Fruit fly (Drosophila melanogaster) Kc167 (cell line): Measurements from ENCODE around the gene ninaB.

Experiments used
- Myc ChIP-seq: fragments of >200 bp; optimal IDR thresholded peaks from 2 replicates; lab custom pipeline; 2017; ENCODE audit warnings: missing external identifiers
- Sin3A ChIP-seq: fragments of >200 bp; optimal IDR thresholded peaks from 2 replicates; lab custom pipeline; 2018; ENCODE audit warnings: missing external identifiers
- h ChIP-seq: fragments of >200 bp; optimal IDR thresholded peaks from 3 replicates; lab custom pipeline; 2018; ENCODE audit warnings: missing external identifiers
- insv ChIP-seq: fragments of >200 bp; optimal IDR thresholded peaks from 3 replicates; lab custom pipeline; 2018; ENCODE audit warnings: missing external identifiers
- psq ChIP-seq: fragments of >200 bp; optimal IDR thresholded peaks from 2 replicates; lab custom pipeline; 2017; ENCODE audit warnings: missing external identifiers
- ttk ChIP-seq: sonication (Bioruptor generic); optimal IDR thresholded peaks from 2 replicates; lab custom pipeline; 2017; ENCODE audit warnings: missing external identifiers

The ninaB gene

DNA sequence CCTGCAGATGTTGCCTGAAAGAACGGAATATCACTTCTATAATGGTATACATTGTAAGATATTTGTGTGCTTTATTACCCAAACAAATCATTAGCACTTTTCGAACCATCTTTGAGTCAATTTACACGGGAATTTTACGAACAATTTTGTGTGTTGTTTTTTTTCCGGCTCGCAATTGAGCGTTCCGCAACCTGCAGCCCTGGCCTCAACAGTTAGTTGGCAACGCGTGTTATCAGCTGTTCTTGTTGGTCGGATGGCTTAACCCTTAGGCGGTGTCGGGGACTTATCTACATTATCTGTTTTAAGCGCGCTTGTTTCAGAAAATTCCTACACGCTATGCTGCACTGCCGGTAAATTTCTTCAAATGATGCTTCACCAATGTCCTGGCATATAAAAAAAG is 10.3 kb downstream of the ninaB start:
- TF ChIP-seq Sin3A (lab: Kevin White, UChicago) (no peak), insv (lab: Kevin White, UChicago) (no peak)

dm6 chr3R:13711735-13712134 is 11.4 kb downstream of the ninaB start, which contains the start of the genes primo-1 and primo-2:
primo-1 (minus strand) TSS chr3R:13711835.
primo-2 (minus strand) TSS chr3R:13711835.
- TF ChIP-seq psq (no peak), Myc (lab: Kevin White, UChicago) (no peak), ttk (lab: Kevin White, UChicago) (no peak), h (lab: Kevin White, UChicago) (no peak), insv (lab: Kevin White, UChicago) (no peak), Sin3A (lab: Kevin White, UChicago) (no peak)

dm6 chr3R:13713541-13713940 is 13.2 kb downstream of the ninaB start:
- TF ChIP-seq insv (lab: Kevin White, UChicago) = no peak
- TF ChIP-seq ttk (lab: Kevin White, UChicago) = no peak
- no peak for TF ChIP-seq Myc (lab: Kevin White, UChicago)
- TF ChIP-seq Sin3A (lab: Kevin White, UChicago) = no peak
- no peak for TF ChIP-seq h (lab: Kevin White, UChicago)
- TF ChIP-seq psq = no peak

- TF ChIP-seq h (lab: Kevin White, UChicago) (no peak), Sin3A (lab: Kevin White, UChicago) (no peak), insv (lab: Kevin White, UChicago) (no peak), ttk (lab: Kevin White, UChicago) (no peak), Myc (lab: Kevin White, UChicago) (no peak), psq (no peak)
Measured at dm6 chr3R:13713984-13714532, 13.7 kb downstream of the ninaB start.

dm6 chr3R:13715012-13715673 is 14.8 kb downstream of the ninaB start, which contains the start of gene kmr:
kmr (plus strand) TSS chr3R:13715207.
- TF ChIP-seq Myc (lab: Kevin White, UChicago) (no peak), ttk (lab: Kevin White, UChicago) (no peak), psq (no peak)

DNA sequence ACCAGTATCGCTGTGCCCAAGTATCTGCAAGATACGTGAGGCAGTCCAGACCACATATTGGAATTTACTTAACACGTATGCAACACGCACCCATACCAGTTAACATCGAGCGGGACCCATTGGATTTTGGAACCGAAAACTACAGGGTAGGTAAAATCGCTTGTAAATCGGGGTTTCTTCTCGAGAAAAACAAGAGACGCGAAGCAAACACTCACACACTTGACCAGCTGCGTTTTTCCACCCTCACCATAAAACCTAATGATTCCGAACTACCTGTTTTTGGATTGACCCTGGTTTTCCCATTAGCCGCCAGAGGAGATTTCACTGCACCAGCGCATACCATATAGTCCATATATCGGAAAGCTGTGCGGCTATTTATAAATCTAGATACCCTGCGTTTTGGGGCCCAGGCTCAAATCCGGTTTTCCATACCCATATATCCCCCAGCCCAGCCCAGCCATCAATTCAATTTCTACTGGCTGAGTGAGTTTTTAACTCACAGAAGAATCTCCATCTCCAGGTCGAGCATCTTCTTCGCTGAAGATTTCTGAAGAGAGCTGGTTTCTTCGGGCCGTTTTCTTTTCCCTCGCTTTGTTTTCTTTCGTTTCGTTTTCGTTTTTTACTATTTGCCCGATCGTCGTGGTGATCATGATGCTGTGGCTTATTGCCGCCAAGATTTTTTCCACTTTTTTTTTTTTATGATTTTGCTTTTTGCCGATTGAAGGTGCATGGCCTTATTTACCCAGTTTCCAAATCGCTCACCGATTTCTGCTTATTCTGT is 15.5 kb downstream of the ninaB start:
- TF ChIP-seq psq = no peak
- TF ChIP-seq insv (lab: Kevin White, UChicago) = no peak
- no peak for TF ChIP-seq Sin3A (lab: Kevin White, UChicago)
- TF ChIP-seq ttk (lab: Kevin White, UChicago) = no peak
- no peak for TF ChIP-seq Myc (lab: Kevin White, UChicago)
- no peak for TF ChIP-seq h (lab: Kevin White, UChicago)

- TF ChIP-seq Sin3A (lab: Kevin White, UChicago) = no peak
- no peak for TF ChIP-seq h (lab: Kevin White, UChicago)
- TF ChIP-seq psq = no peak
- no peak for TF ChIP-seq insv (lab: Kevin White, UChicago)
- TF ChIP-seq Myc (lab: Kevin White, UChicago) = no peak
- TF ChIP-seq ttk (lab: Kevin White, UChicago) = no peak
Measured at dm6 chr3R:13716827-13717226, 16.5 kb downstream of the ninaB start.

- TF ChIP-seq insv (lab: Kevin White, UChicago) = no peak
- TF ChIP-seq h (lab: Kevin White, UChicago) = no peak
- no peak for TF ChIP-seq ttk (lab: Kevin White, UChicago)
- no peak for TF ChIP-seq Myc (lab: Kevin White, UChicago)
- TF ChIP-seq Sin3A (lab: Kevin White, UChicago) = no peak
- no peak for TF ChIP-seq psq
Measured at dm6 chr3R:13718076-13718475, 17.7 kb downstream of the ninaB start, which contains the start of gene Ubc87F. Ubc87F (minus strand) TSS chr3R:13718176.

DNA sequence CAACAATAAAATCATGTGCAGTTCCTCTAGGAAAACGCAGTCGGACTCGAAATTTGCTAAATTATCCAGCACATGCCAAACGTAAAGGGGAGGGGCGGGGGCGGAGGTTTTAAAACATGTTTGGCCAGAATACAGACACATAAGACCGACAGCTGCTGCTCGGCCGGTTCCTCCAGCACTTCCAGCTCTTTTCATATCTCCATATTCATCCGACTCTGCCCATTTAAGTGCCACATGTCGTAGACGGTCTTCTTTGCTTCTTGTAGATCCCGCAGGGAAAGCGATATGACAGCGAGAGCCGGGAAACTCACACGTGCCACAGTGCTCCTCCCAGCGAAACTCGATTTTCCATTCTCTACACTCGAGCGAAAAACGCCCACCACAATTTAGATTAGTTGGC is 18.7 kb downstream of the ninaB start:
- no peak for TF ChIP-seq ttk (lab: Kevin White, UChicago)
- no peak for TF ChIP-seq Myc (lab: Kevin White, UChicago)

- TF ChIP-seq Myc (lab: Kevin White, UChicago) (no peak), ttk (lab: Kevin White, UChicago) (no peak), Sin3A (lab: Kevin White, UChicago) (no peak), psq (no peak), h (lab: Kevin White, UChicago) (no peak), insv (lab: Kevin White, UChicago) (no peak)
Measured at dm6 chr3R:13720798-13721197, 20.4 kb downstream of the ninaB start.

DNA sequence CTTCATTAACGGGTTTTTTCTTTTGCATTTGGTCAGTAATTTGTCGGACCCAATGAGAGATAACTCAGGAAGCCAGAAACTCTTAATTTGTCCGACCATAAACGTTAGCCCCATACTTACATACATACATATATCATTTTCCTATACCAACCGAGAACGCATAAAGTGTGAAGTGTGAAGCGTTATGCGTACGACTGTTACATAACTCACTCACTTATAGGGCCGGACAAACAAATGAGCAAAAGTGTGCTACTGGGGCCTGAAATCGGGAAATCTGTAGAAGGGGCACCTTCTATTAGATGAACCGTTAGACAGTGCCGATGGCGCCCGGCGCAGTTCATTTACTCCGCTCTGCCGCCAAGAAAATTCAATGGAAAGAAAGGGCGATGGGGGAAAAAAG is 21.6 kb downstream of the ninaB start:
- TF ChIP-seq ttk (lab: Kevin White, UChicago) = no peak
- TF ChIP-seq Myc (lab: Kevin White, UChicago) = no peak
- no peak for TF ChIP-seq Sin3A (lab: Kevin White, UChicago)
- no peak for TF ChIP-seq psq
- no peak for TF ChIP-seq insv (lab: Kevin White, UChicago)
- no peak for TF ChIP-seq h (lab: Kevin White, UChicago)

- no peak for TF ChIP-seq insv (lab: Kevin White, UChicago)
- TF ChIP-seq Sin3A (lab: Kevin White, UChicago) = no peak
- TF ChIP-seq ttk (lab: Kevin White, UChicago) = no peak
- no peak for TF ChIP-seq h (lab: Kevin White, UChicago)
Measured at dm6 chr3R:13722451-13722850, 22.1 kb downstream of the ninaB start.
